Fruit fly (Drosophila melanogaster) whole organism, pupa: ENCODE data around the gene Gsc.

Experiments
- CG10348 ChIP-seq: fragments of 200-800 bp; sonication (Bioruptor generic); IDR thresholded peaks from 2 replicates; pipeline ENCODE4 v1.3.6; 2022; ENCODE audit warnings: missing biosample characterization, missing genetic modification characterization
- CG12605 ChIP-seq: fragments of 200-800 bp; sonication (Bioruptor generic); IDR thresholded peaks from 2 replicates; pipeline ENCODE4 v1.3.6; 2022; ENCODE audit warnings: missing biosample characterization, missing genetic modification characterization
- CG13204 ChIP-seq: fragments of 200-800 bp; sonication (Bioruptor generic); optimal IDR thresholded peaks from 2 replicates; lab custom pipeline; 2018; ENCODE audit warnings: missing biosample characterization, mild to moderate bottlenecking, missing genetic modification characterization, moderate library complexity
- CG14655 ChIP-seq: fragments of 200-800 bp; sonication (Bioruptor generic); optimal IDR thresholded peaks from 3 replicates; lab custom pipeline; 2017; ENCODE audit warnings: mild to moderate bottlenecking, missing biosample characterization, missing genetic modification reagents, missing genetic modification characterization
- CG15710 ChIP-seq: fragments of 200-800 bp; sonication (Bioruptor generic); optimal IDR thresholded peaks from 2 replicates; lab custom pipeline; 2018; ENCODE audit warnings: missing biosample characterization, mild to moderate bottlenecking, missing genetic modification characterization, moderate library complexity
- CG17806 ChIP-seq: fragments of 200-800 bp; sonication (Bioruptor generic); optimal IDR thresholded peaks from 2 replicates; lab custom pipeline; 2018; ENCODE audit warnings: missing biosample characterization, mild to moderate bottlenecking, missing genetic modification characterization, moderate library complexity
- CG32121 ChIP-seq: fragments of 200-800 bp; sonication (Bioruptor generic); IDR thresholded peaks from 2 replicates; pipeline ENCODE4 v1.3.6; 2022; ENCODE audit warnings: missing biosample characterization, missing genetic modification characterization
- CG34367 ChIP-seq: fragments of 200-800 bp; sonication (Bioruptor generic); optimal IDR thresholded peaks from 2 replicates; lab custom pipeline; 2018; ENCODE audit warnings: missing biosample characterization, mild to moderate bottlenecking, missing genetic modification characterization
- CG4496 ChIP-seq: fragments of 200-800 bp; sonication (Bioruptor generic); IDR thresholded peaks from 3 replicates; pipeline ENCODE4 v1.3.6; 2022; ENCODE audit warnings: missing biosample characterization, missing genetic modification characterization
- CG8159 ChIP-seq: fragments of 200-800 bp; sonication (Bioruptor generic); optimal IDR thresholded peaks from 3 replicates; lab custom pipeline; 2018; ENCODE audit warnings: missing biosample characterization, mild to moderate bottlenecking, missing genetic modification characterization, moderate library complexity
- CG8301 ChIP-seq: fragments of 200-800 bp; sonication (Bioruptor generic); optimal IDR thresholded peaks from 2 replicates; lab custom pipeline; 2018; ENCODE audit warnings: missing biosample characterization, mild to moderate bottlenecking, missing genetic modification characterization
- CG9948 ChIP-seq: fragments of 200-800 bp; sonication (Bioruptor generic); optimal IDR thresholded peaks from 2 replicates; lab custom pipeline; 2018; ENCODE audit warnings: missing biosample characterization, mild to moderate bottlenecking, missing genetic modification characterization, moderate library complexity
- D1 ChIP-seq: fragments of 200-800 bp; sonication (Bioruptor generic); optimal IDR thresholded peaks from 2 replicates; lab custom pipeline; 2018; ENCODE audit warnings: missing biosample characterization, mild to moderate bottlenecking, missing genetic modification characterization, moderate library complexity
- EcR ChIP-seq: fragments of 200-800 bp; sonication (Bioruptor generic); optimal IDR thresholded peaks from 3 replicates; lab custom pipeline; 2019; ENCODE audit warnings: missing biosample characterization, missing genetic modification characterization, mild to moderate bottlenecking, moderate library complexity, missing genetic modification reagents
- Ets98B ChIP-seq: fragments of 200-800 bp; sonication (Bioruptor generic); IDR thresholded peaks from 2 replicates; pipeline ENCODE4 v1.3.6; 2022; ENCODE audit warnings: missing biosample characterization, missing genetic modification characterization
- Pif1A ChIP-seq: fragments of 200-800 bp; sonication (Bioruptor generic); optimal IDR thresholded peaks from 3 replicates; lab custom pipeline; 2016; ENCODE audit warnings: missing biosample characterization, missing genetic modification characterization
- Pif1B ChIP-seq: fragments of 200-800 bp; sonication (Bioruptor generic); optimal IDR thresholded peaks from 3 replicates; lab custom pipeline; 2016; ENCODE audit warnings: missing biosample characterization, missing genetic modification characterization
- Snoo ChIP-seq: fragments of 200-800 bp; sonication (Bioruptor generic); optimal IDR thresholded peaks from 3 replicates; lab custom pipeline; 2017; ENCODE audit warnings: missing biosample characterization, mild to moderate bottlenecking, missing genetic modification characterization, inconsistent platforms
- fd96Ca ChIP-seq: fragments of 200-800 bp; sonication (Bioruptor generic); IDR thresholded peaks from 3 replicates; pipeline ENCODE4 v1.3.6; 2022; ENCODE audit warnings: missing biosample characterization, missing genetic modification characterization
- gl ChIP-seq: fragments of 200-800 bp; sonication (Bioruptor generic); optimal IDR thresholded peaks from 2 replicates; lab custom pipeline; 2018; ENCODE audit warnings: missing biosample characterization, mild to moderate bottlenecking, missing genetic modification characterization
- rn ChIP-seq: fragments of 200-800 bp; sonication (Bioruptor generic); IDR thresholded peaks from 2 replicates; pipeline ENCODE4 v1.3.6; 2022; ENCODE audit warnings: missing biosample characterization, missing genetic modification characterization

The Gsc gene

dm6 chr2L:601848-602247 lies 7.4 kb upstream of the Gsc start:
- TF ChIP-seq Pif1A (GFP tag; lab: Kevin White, UChicago): no peak
- TF ChIP-seq CG14655 (GFP tag; lab: Kevin White, UChicago): no peak
- no peak for TF ChIP-seq CG15710 (tag; lab: Kevin White, UChicago)
- TF ChIP-seq Pif1B: no peak
- TF ChIP-seq EcR (GFP tag; lab: Kevin White, UChicago): no peak
- TF ChIP-seq Ets98B: no peak
- no peak for TF ChIP-seq gl (tag; lab: Kevin White, UChicago)
- TF ChIP-seq CG17806 (tag; lab: Kevin White, UChicago): no peak
- no peak for TF ChIP-seq CG8301 (tag; lab: Kevin White, UChicago)

dm6 chr2L:597771-598170 lies 3.3 kb upstream of the Gsc start:
- no peak for TF ChIP-seq CG13204 (GFP tag; lab: Kevin White, UChicago)
- TF ChIP-seq CG14655 (GFP tag; lab: Kevin White, UChicago): no peak
- TF ChIP-seq EcR (GFP tag; lab: Kevin White, UChicago): no peak
- no peak for TF ChIP-seq rn
- no peak for TF ChIP-seq Ets98B
- TF ChIP-seq CG8159 (tag; lab: Kevin White, UChicago): no peak
- TF ChIP-seq gl (tag; lab: Kevin White, UChicago): no peak
- TF ChIP-seq fd96Ca (GFP tag; lab: Robert Waterston, UW): no peak
- TF ChIP-seq CG17806 (tag; lab: Kevin White, UChicago): no peak
- TF ChIP-seq Snoo (tag; lab: Kevin White, UChicago): no peak
- TF ChIP-seq Pif1B: no peak
- no peak for TF ChIP-seq CG34367 (tag; lab: Kevin White, UChicago)
- no peak for TF ChIP-seq CG12605 (GFP tag; lab: Robert Waterston, UW)
- no peak for TF ChIP-seq CG4496 (GFP tag; lab: Robert Waterston, UW)
- TF ChIP-seq CG32121 (GFP tag; lab: Robert Waterston, UW): no peak
- no peak for TF ChIP-seq CG8301 (tag; lab: Kevin White, UChicago)
- no peak for TF ChIP-seq Pif1A (GFP tag; lab: Kevin White, UChicago)
- TF ChIP-seq CG10348 (GFP tag; lab: Robert Waterston, UW): no peak

dm6 chr2L:594048-594447 lies 437 bp downstream of the Gsc start:
- TF ChIP-seq rn: 0 out of 2 replicates have a peak, but pooled peaks have one; percentile 6
- TF ChIP-seq gl (tag; lab: Kevin White, UChicago): no peak

DNA sequence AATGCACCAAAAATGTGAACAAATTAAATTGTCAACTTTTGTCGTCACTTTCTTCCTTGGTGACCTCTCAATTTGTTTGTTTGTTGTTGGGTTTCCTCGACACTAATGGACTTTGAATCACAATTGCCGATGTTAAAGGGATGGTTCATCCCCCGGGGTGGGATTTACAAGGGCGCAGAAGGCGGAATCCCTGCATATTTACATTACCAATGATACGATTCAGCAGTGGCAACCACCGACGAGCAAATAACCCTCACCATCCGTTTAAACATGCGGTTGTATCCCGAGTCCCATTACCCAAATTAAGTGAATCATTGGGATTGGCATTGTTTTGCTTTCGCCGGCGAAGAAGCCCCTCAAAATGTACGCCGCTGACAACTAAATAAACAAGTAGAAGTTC lies 3.0 kb downstream of the Gsc start:
- no peak for TF ChIP-seq gl (tag; lab: Kevin White, UChicago)
- no peak for TF ChIP-seq Pif1A (GFP tag; lab: Kevin White, UChicago)
- TF ChIP-seq CG14655 (GFP tag; lab: Kevin White, UChicago): no peak
- no peak for TF ChIP-seq CG32121 (GFP tag; lab: Robert Waterston, UW)
- TF ChIP-seq rn: no peak
- TF ChIP-seq EcR (GFP tag; lab: Kevin White, UChicago): no peak
- no peak for TF ChIP-seq CG9948 (tag; lab: Kevin White, UChicago)
- TF ChIP-seq Snoo (tag; lab: Kevin White, UChicago): no peak
- TF ChIP-seq CG15710 (tag; lab: Kevin White, UChicago): no peak
- no peak for TF ChIP-seq D1 (tag; lab: Kevin White, UChicago)

DNA sequence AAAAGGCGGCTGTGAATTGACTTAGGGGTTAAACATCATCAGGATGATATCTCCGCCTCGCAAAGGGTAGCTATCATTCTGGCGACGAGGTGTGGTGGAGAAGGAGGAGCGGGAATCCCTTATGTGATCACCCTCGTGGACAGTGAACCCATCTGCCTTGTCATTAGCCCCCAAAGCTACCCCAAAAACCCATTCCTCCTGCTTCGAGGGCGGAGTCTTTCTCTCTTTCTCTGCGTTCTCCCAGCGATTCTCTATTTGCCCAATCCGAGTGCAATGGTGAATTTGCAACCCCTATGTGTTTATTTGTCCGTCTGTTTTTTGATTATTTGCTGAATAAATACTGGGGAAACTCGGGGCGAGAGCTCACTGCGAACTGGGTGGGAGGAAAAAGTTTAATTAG lies 9.2 kb downstream of the Gsc start:
- no peak for TF ChIP-seq CG17806 (tag; lab: Kevin White, UChicago)
- TF ChIP-seq CG14655 (GFP tag; lab: Kevin White, UChicago): no peak
- TF ChIP-seq CG15710 (tag; lab: Kevin White, UChicago): no peak
- no peak for TF ChIP-seq CG12605 (GFP tag; lab: Robert Waterston, UW)

- no peak for TF ChIP-seq CG8159 (tag; lab: Kevin White, UChicago)
- no peak for TF ChIP-seq Snoo (tag; lab: Kevin White, UChicago)
- no peak for TF ChIP-seq D1 (tag; lab: Kevin White, UChicago)
- no peak for TF ChIP-seq Pif1A (GFP tag; lab: Kevin White, UChicago)
- no peak for TF ChIP-seq CG32121 (GFP tag; lab: Robert Waterston, UW)
- TF ChIP-seq Ets98B: no peak
These were observed 17.3 kb downstream of the Gsc start, which contains the start of gene Pph13 for dm6 chr2L:577186-577585. TSS of gene Pph13 (plus strand) at chr2L:577486.

- 0 out of 3 replicates have a peak, but pooled peaks have one; percentile 16 for TF ChIP-seq CG4496 (GFP tag; lab: Robert Waterston, UW)
- TF ChIP-seq CG34367 (tag; lab: Kevin White, UChicago): no peak
- no peak for TF ChIP-seq EcR (GFP tag; lab: Kevin White, UChicago)
- TF ChIP-seq, all 21 proteins: peak for 1
These were observed 17.8 kb downstream of the Gsc start, which contains the start of gene Ptth for dm6 chr2L:576559-577184. TSS of gene Ptth (minus strand) at chr2L:576896.
